Worm (Caenorhabditis elegans) whole organism, late embryonic: ENCODE measurements around the gene T28A11.16.

Source experiments
- K09A11.1 ChIP-seq: sonication (generic microtip); optimal IDR thresholded peaks from 2 replicates; lab custom pipeline; 2017; ENCODE audit warnings: antibody characterized with exemption, mild to moderate bottlenecking, missing genetic modification characterization, missing compliant biosample characterization; ENCODE audit not compliant: insufficient read depth
- che-1 ChIP-seq: sonication (generic microtip); optimal IDR thresholded peaks from 2 replicates; lab custom pipeline; 2016; ENCODE audit warnings: mild to moderate bottlenecking, missing genetic modification characterization, missing compliant biosample characterization
- elt-4 ChIP-seq: sonication (generic microtip); optimal IDR thresholded peaks from 2 replicates; lab custom pipeline; 2016; ENCODE audit warnings: missing genetic modification characterization, missing compliant biosample characterization
- fkh-6 ChIP-seq: sonication (generic microtip); optimal IDR thresholded peaks from 2 replicates; lab custom pipeline; 2016; ENCODE audit warnings: missing genetic modification characterization, missing compliant biosample characterization
- hlh-13 ChIP-seq: fragments of 200-800 bp; sonication (Bioruptor generic); optimal IDR thresholded peaks from 2 replicates; lab custom pipeline; 2018; ENCODE audit warnings: mild to moderate bottlenecking, missing genetic modification characterization, missing compliant biosample characterization
- hlh-30 ChIP-seq: sonication (generic microtip); optimal IDR thresholded peaks from 2 replicates; lab custom pipeline; 2017; ENCODE audit warnings: antibody characterized with exemption, missing genetic modification characterization, missing compliant biosample characterization; ENCODE audit not compliant: insufficient read depth
- nhr-232 ChIP-seq: sonication (generic microtip); optimal IDR thresholded peaks from 2 replicates; lab custom pipeline; 2016; ENCODE audit warnings: missing genetic modification characterization, missing compliant biosample characterization
- pat-9 ChIP-seq: fragments of 200-800 bp; sonication (Bioruptor generic); optimal IDR thresholded peaks from 2 replicates; lab custom pipeline; 2018; ENCODE audit warnings: mild to moderate bottlenecking, missing genetic modification characterization, moderate library complexity, missing compliant biosample characterization
- pha-4 ChIP-seq: fragments of 150-350 bp; optimal IDR thresholded peaks from 2 replicates; lab custom pipeline; 2018; ENCODE audit warnings: missing biosample characterization, missing genetic modification reagents, missing genetic modification characterization
- sox-2 ChIP-seq: fragments of 200-800 bp; sonication (Bioruptor generic); IDR thresholded peaks from 2 replicates; pipeline ENCODE4 v1.3.6; 2022; ENCODE audit warnings: missing genetic modification reagents, missing genetic modification characterization, missing compliant biosample characterization
- tbx-2 ChIP-seq: sonication (generic microtip); optimal IDR thresholded peaks from 2 replicates; lab custom pipeline; 2016; ENCODE audit warnings: missing genetic modification characterization, missing compliant biosample characterization
- tbx-7 ChIP-seq: sonication (generic microtip); optimal IDR thresholded peaks from 2 replicates; lab custom pipeline; 2016; ENCODE audit warnings: missing genotype, missing genetic modification characterization, missing compliant biosample characterization

DNA sequence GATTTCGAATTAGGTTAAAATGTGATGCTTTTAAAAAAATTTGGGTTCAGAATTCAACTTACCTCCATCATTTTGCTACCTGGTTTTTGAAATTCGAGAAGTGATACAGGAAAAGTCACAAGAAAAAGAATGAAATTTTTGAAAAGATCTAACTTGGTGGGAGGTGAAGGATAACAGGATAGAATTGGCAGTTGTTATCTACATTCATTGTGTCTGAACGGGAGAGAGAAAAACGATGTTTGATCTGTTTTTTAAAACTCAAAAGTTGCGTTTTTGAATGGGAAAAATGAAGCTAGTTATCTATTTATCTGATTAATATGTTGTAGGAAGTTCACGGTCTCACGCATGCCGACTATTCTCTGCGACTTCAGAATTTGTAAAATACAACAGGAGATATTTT, 28.3 kb upstream of the T28A11.16 start, which contains the start of gene F35F10.7:
- TF ChIP-seq pha-4 (tag; lab: Kevin White, UChicago) (no peak), hlh-30 (tag; lab: Kevin White, UChicago) (no peak), tbx-7 (tag; lab: Kevin White, UChicago) (no peak), sox-2 (GFP tag; lab: Robert Waterston, UW) (no peak), K09A11.1 (tag; lab: Kevin White, UChicago) (no peak), elt-4 (no peak), tbx-2 (no peak), pat-9 (tag; lab: Kevin White, UChicago) (no peak), hlh-13 (GFP tag; lab: Kevin White, UChicago) (no peak), fkh-6 (tag; lab: Kevin White, UChicago) (no peak), che-1 (tag; lab: Kevin White, UChicago) (no peak), nhr-232 (tag; lab: Kevin White, UChicago) (no peak)
